Fruit fly (Drosophila melanogaster): ENCODE data around the gene CG7332.

CG7332 gene

DNA sequence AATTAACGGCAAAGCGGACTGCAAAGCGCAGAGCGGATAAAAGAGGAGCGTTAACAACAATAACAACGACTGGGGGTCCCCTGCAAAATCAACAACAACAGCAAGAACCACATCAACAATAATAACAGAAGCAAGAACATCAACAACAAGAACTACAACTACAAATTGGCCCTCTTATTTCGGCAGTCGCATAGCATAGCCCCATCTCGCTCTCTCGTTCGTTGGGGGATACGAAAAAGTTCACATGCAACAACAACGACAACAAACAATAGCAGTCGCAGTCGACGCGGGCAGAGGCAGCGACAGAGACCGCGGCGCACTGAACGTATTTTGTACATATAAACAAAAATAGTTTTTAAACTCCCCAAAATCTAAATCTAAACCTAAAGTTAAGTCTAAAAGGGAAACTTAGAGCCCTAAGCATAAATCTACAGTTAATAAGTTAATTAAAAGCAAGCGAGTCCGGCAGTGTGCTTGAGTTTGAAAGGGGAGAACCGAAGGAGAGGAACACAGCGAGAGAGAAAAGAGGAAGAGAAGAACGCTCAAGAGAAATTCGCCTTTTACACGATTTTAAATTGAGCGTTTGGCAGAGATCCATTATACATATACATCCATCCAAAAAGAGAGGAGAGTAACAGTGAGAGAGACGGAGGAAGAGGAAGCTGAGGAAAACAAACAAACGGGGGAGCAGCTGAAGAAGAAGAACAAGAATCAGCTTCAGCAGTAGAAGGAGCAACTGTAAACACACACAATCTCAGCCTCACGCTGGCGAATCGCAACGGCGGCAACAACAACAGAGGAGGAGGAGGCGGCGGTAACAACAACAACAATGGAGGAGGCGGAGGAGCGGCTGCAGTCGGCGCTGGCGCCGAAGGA is 19.6 kb upstream of the CG7332 start:
- TF ChIP-seq noc (tag; optimal IDR thresholded peaks at IDR 0.05) = no peak

dm6 chrX:18866289-18866832 is 18.0 kb upstream of the CG7332 start:
- TF ChIP-seq noc (tag; optimal IDR thresholded peaks at IDR 0.05) = no peak

DNA sequence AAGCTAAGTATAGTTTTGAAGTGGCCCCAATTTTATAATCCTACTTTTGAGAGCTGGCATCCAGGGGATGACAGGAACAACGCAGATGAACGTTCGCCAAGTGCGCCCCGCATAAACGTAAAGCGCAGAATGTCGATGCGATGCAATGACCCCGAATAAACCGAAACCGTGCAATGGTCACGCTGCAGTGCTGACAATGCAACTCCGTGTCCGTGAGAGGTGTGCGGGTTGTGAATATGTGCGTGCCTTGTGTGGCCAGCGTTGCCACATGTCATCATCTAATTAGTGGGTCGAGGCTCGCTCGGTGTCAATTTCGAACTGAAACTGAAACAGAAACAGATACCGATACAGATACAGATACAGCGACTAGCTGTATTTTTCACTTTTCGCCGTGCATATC is 16.2 kb upstream of the CG7332 start:
- TF ChIP-seq noc (tag; optimal IDR thresholded peaks at IDR 0.05) = no peak

- TF ChIP-seq noc (tag; optimal IDR thresholded peaks at IDR 0.05) = no peak
Measured at dm6 chrX:18869489-18870132, 14.7 kb upstream of the CG7332 start.

- no peak for TF ChIP-seq noc (tag; optimal IDR thresholded peaks at IDR 0.05)
Measured at dm6 chrX:18893433-18893832, 9.1 kb downstream of the CG7332 start, which contains the start of gene Flacc. Gene Flacc, minus strand, starts transcription at chrX:18893636.

DNA sequence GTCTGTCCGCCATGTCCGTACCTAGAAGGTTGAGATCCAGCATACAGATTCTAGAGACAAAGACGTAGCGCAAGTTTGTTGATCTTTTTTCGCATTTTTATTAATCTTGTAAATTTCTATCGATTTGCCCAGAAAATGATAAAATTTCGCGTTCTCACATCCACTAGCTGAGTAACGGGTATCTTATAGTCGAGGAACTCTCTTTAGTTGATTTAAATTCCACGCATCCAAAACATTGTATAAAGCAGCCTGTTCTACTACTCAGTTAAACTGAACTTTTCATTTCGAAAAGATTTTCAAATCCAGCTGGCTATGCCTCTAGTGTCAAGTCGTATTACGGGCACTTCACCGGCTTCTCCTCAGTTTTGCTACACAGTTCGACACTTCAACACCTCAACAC is 9.8 kb downstream of the CG7332 start, which contains the start of gene SdhBL:
Gene SdhBL, plus strand, starts transcription at position 301 of the 400 bp plus-strand sequence.
- no peak for TF ChIP-seq noc (tag; optimal IDR thresholded peaks at IDR 0.05)

- no peak for TF ChIP-seq noc (tag; optimal IDR thresholded peaks at IDR 0.05)
Measured at dm6 chrX:18897294-18897693, 13.0 kb downstream of the CG7332 start.

dm6 chrX:18897906-18898305 is 13.6 kb downstream of the CG7332 start:
- no peak for TF ChIP-seq noc (tag; optimal IDR thresholded peaks at IDR 0.05)

DNA sequence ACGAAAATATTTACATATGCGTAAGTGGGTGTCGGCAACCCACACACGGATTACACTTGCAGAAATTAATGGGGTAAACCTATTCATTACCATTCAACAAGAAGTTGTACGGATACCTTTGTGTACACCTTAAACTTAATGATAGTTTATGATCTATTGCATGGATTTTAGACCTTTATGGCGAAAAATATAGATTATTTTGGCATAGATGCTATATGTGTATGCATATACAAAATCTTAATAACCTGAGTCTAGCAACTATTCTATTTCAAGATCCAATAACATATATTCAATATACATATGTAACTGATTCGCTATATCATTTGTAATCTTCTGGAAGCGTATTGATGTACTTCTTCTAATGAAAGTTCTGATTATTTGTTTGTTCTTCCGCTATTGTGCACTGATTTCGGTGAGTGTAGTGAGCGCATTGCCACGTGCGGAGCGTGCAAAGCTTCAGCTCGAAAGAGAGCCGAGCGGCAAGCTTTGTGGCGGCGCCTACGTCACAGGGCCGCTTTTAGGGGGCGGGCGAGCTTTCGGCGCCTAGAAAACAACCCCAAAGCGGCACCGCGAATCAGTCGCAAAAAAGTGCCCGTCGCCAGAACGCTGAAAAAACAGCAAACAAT is 15.6 kb downstream of the CG7332 start, which contains the start of gene CG7378:
Gene CG7378, plus strand, starts transcription at position 576 of the 626 bp plus-strand sequence.
- peak; percentile 16 for TF ChIP-seq noc (tag; optimal IDR thresholded peaks at IDR 0.05)

DNA sequence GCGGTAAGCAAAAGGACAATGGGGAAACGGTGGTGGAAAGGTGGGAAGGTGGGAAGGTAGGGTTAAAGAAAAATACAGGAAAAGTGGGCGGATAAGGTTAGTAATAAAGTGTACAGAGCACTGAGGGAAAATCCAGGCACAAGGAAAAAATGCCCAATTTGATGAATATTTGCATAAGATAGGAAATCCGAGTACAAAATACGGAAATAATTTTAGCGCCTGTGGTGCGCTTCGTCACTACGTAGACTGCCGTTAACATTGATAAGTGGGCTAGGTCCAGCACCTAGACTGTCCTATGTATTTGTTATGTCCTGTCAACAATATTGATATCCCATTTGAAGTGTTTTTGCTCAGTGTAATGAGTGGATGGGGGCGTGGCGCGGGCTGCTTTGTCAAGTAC is 16.6 kb downstream of the CG7332 start:
- TF ChIP-seq noc (tag; optimal IDR thresholded peaks at IDR 0.05) = no peak

DNA sequence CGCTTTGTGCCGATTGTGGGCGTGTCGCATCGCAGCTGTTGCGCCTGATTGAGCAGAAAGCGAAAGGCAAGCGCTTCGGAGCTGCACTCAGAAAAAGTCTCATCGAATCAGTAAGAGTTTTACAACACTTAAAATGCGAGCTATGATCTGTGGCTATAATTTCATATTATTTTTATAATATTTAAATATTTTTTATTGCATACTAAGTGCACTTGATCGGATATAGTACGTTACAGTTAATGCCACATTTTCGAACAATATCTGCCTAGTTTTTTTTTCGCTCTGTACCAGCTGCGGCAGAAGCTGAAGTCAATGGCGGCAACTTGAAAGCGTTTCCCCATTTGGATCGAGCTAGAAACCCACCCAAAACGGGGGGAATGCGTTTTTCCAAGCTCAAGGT is 18.5 kb downstream of the CG7332 start:
- no peak for TF ChIP-seq noc (tag; optimal IDR thresholded peaks at IDR 0.05)

dm6 chrX:18905152-18905551 is 20.8 kb downstream of the CG7332 start:
- TF ChIP-seq noc (tag; optimal IDR thresholded peaks at IDR 0.05) = no peak

DNA sequence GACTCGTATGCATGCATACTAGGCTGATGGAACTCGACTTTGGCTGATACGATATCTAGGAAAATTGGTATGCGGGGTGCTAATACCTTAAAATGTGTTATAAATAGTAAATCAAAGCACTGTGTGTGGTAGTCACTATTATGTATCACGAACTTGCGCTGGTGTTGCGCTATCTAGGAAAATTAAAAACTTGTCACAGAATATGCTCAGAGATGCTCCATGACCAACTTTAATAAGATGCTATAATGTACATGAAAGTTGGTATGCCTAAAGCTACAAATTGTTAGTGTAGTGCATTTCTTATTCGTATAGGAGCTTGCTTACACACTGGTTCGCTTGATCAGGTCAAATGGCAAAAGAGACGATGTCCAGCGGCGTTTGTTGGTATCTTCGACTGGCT is 26.5 kb downstream of the CG7332 start:
- no peak for TF ChIP-seq noc (tag; optimal IDR thresholded peaks at IDR 0.05)

DNA sequence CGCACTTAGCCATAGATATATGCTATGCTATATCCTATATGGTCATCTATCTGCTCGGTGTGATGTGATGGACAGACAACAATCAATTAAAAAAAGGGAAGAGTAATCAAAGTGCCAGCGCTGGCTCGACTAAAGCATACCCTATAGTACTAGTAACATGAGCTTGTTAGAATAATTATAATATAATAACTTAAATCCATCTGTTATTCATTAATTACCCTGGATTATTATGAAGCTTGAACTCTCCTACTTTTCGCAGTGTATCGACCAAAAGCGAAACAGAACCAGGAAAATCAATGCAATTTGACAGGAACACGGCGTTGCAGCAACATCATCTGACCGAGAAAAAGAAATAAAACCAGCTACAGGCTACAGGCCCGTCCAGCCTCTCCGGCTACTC is 29.0 kb downstream of the CG7332 start:
- TF ChIP-seq noc (tag; optimal IDR thresholded peaks at IDR 0.05) = no peak

dm6 chrX:18913764-18914163 is 29.5 kb downstream of the CG7332 start:
- no peak for TF ChIP-seq noc (tag; optimal IDR thresholded peaks at IDR 0.05)

dm6 chrX:18914177-18914576 is 29.9 kb downstream of the CG7332 start:
- no peak for TF ChIP-seq noc (tag; optimal IDR thresholded peaks at IDR 0.05)
